Fruit fly (Drosophila melanogaster): ENCODE results near the gene HGTX.

DNA sequence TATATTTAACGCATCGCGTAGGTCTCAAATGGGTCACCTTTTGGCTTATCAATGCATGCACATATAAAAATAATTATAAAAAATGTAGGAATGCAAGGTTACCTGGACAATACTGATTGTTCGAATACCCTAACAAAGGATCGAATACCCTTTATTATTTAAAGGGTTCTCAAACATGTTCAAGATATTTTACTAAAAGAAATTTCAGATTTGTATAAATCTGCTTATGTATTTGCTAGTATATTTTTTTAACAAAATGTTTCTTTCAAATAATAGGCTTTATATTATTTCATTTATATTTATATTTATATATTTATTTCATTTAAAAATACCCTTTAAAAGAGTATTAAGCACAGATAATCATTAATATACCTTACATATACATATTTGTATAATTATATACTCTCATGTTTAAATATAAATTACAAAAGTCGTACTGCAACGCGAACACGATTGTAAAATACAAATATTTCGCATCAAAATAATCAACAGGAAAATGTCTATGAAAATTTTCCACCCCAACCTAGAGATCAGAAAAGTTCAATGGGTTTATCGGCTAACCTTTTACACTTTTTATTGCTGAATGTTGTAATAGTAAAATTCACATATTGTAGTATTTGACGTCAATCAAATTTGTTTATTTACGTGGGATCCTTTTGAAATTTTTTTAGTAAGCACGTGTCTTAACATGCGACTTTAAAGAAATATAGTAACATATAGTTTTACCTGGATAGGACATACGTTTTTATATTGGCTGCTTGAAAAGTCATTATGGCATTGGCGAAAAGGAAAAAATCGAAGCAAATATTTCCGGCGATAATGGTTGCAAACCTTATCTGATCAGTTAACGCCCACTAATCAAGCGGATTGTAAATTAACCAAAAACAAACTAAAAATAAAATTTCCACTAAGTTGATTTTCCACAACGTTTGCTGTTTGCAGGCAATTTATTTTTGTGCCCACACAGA lies 42.3 kb downstream of the HGTX start:
- no peak for TF ChIP-seq Snoo (tag; optimal IDR thresholded peaks at IDR 0.05)
- TF ChIP-seq CG34367 (tag; optimal IDR thresholded peaks at IDR 0.05) = no peak
- TF ChIP-seq CG8301 (tag; optimal IDR thresholded peaks at IDR 0.05) = no peak
- no peak for TF ChIP-seq Pif1B (GFP tag; optimal IDR thresholded peaks at IDR 0.05)
- no peak for TF ChIP-seq CG4496 (GFP tag; IDR thresholded peaks at IDR 0.05)
- no peak for TF ChIP-seq CG9948 (tag; optimal IDR thresholded peaks at IDR 0.05)
- TF ChIP-seq D1 (tag; optimal IDR thresholded peaks at IDR 0.05) = no peak
- peak; percentile 28 for TF ChIP-seq CG8159 (tag; optimal IDR thresholded peaks at IDR 0.05)
- TF ChIP-seq CG12605 (GFP tag; IDR thresholded peaks at IDR 0.05) = no peak
- TF ChIP-seq CG17806 (tag; optimal IDR thresholded peaks at IDR 0.05) = peak; percentile 23
- no peak for TF ChIP-seq CG32121 (GFP tag; IDR thresholded peaks at IDR 0.05)
- TF ChIP-seq CG10348 (GFP tag; IDR thresholded peaks at IDR 0.05) = no peak
- no peak for TF ChIP-seq CG15710 (tag; optimal IDR thresholded peaks at IDR 0.05)
- no peak for TF ChIP-seq gl (tag; optimal IDR thresholded peaks at IDR 0.05)
